Worm (Caenorhabditis elegans) whole organism, young adult: Measurements from ENCODE around the gene rbf-1.

ENCODE experiments used
- B0019.2 ChIP-seq: fragments of 200-800 bp; sonication (Bioruptor generic); conservative IDR thresholded peaks from 2 replicates; pipeline ENCODE4 v1.3.6; 2022; ENCODE audit warnings: missing genetic modification reagents, missing genetic modification characterization, missing compliant biosample characterization
- B0035.1 ChIP-seq: sonication (generic microtip); optimal IDR thresholded peaks from 2 replicates; lab custom pipeline; 2016; ENCODE audit warnings: missing genetic modification characterization, mild to moderate bottlenecking, missing compliant biosample characterization, missing genotype, missing genetic modification reagents
- F10E7.11 ChIP-seq: sonication (generic microtip); optimal IDR thresholded peaks from 2 replicates; lab custom pipeline; 2017; ENCODE audit warnings: mild to moderate bottlenecking, missing genetic modification characterization, moderate library complexity, missing compliant biosample characterization
- F49E8.2 ChIP-seq: sonication (generic microtip); optimal IDR thresholded peaks from 3 replicates; lab custom pipeline; 2017; ENCODE audit warnings: missing genetic modification characterization, mild to moderate bottlenecking, missing compliant biosample characterization, antibody characterized with exemption, moderate library complexity; ENCODE audit not compliant: insufficient read depth
- F52B5.7 ChIP-seq: sonication (generic microtip); optimal IDR thresholded peaks from 2 replicates; lab custom pipeline; 2016; ENCODE audit warnings: mild to moderate bottlenecking, missing genetic modification characterization, missing compliant biosample characterization
- F57C9.4 ChIP-seq: sonication (generic microtip); optimal IDR thresholded peaks from 2 replicates; lab custom pipeline; 2017; ENCODE audit warnings: mild to moderate bottlenecking, missing genetic modification characterization, missing compliant biosample characterization
- T26A5.8 ChIP-seq: sonication (generic microtip); optimal IDR thresholded peaks from 2 replicates; lab custom pipeline; 2016; ENCODE audit warnings: missing genetic modification characterization, missing compliant biosample characterization
- Y79H2A.3 ChIP-seq: fragments of 200-800 bp; sonication (Bioruptor generic); conservative IDR thresholded peaks from 2 replicates; pipeline ENCODE4 v1.3.6; 2022; ENCODE audit warnings: missing genetic modification reagents, missing genetic modification characterization, missing compliant biosample characterization
- aptf-2 ChIP-seq: fragments of 200-800 bp; sonication (Bioruptor generic); conservative IDR thresholded peaks from 2 replicates; pipeline ENCODE4 v1.3.6; 2022; ENCODE audit warnings: missing genetic modification reagents, missing genetic modification characterization, missing compliant biosample characterization
- aptf-3 ChIP-seq: fragments of 200-800 bp; sonication (Bioruptor generic); IDR thresholded peaks from 2 replicates; pipeline ENCODE4 v1.3.6; 2022; ENCODE audit warnings: missing genetic modification characterization, missing compliant biosample characterization
- athp-1 ChIP-seq: sonication (generic microtip); optimal IDR thresholded peaks from 2 replicates; lab custom pipeline; 2017; ENCODE audit warnings: mild to moderate bottlenecking, missing genetic modification characterization, missing compliant biosample characterization
- attf-3 ChIP-seq: fragments of 200-800 bp; sonication (Bioruptor generic); conservative IDR thresholded peaks from 2 replicates; pipeline ENCODE4 v1.3.6; 2022; ENCODE audit warnings: missing genetic modification reagents, missing genetic modification characterization, missing compliant biosample characterization
- cebp-1 ChIP-seq, 2 experiments: fragments of 200-800 bp in 1 of 2; sonication (Bioruptor generic) in 1 of 2; sonication (generic microtip) in 1 of 2; IDR thresholded peaks in 1 of 2; optimal IDR thresholded peaks in 1 of 2; 2 replicates each; pipeline versions ENCODE4 v1.3.6 to Lab custom; 2017 to 2022; ENCODE audit warnings: missing compliant biosample characterization in 2 of 2, missing genetic modification characterization in 2 of 2, mild to moderate bottlenecking in 1 of 2, missing genetic modification reagents in 1 of 2, moderate library complexity in 1 of 2
- ceh-79 ChIP-seq: sonication (generic microtip); optimal IDR thresholded peaks from 2 replicates; lab custom pipeline; 2017; ENCODE audit warnings: mild to moderate bottlenecking, missing genetic modification characterization, missing compliant biosample characterization
- ceh-91 ChIP-seq: fragments of 200-800 bp; sonication (Bioruptor generic); IDR thresholded peaks from 2 replicates; pipeline ENCODE4 v1.3.6; 2022; ENCODE audit warnings: missing genetic modification reagents, missing genetic modification characterization, missing compliant biosample characterization
- chd-7 ChIP-seq: sonication (generic microtip); optimal IDR thresholded peaks from 2 replicates; lab custom pipeline; 2016; ENCODE audit warnings: mild to moderate bottlenecking, missing genetic modification characterization, moderate library complexity, missing compliant biosample characterization
- ekl-4 ChIP-seq: fragments of 200-800 bp; sonication (Bioruptor generic); IDR thresholded peaks from 2 replicates; pipeline ENCODE4 v1.3.6; 2022; ENCODE audit warnings: missing genetic modification reagents, missing genetic modification characterization, missing compliant biosample characterization
- fkh-3 ChIP-seq: sonication (generic microtip); optimal IDR thresholded peaks from 2 replicates; lab custom pipeline; 2016; ENCODE audit warnings: mild to moderate bottlenecking, missing genetic modification characterization, missing compliant biosample characterization
- hmg-1.2 ChIP-seq: fragments of 200-800 bp; sonication (Bioruptor generic); IDR thresholded peaks from 2 replicates; pipeline ENCODE4 v1.3.6; 2022; ENCODE audit warnings: missing genetic modification reagents, missing genetic modification characterization, missing compliant biosample characterization
- hrde-1 ChIP-seq: sonication (generic microtip); optimal IDR thresholded peaks from 2 replicates; lab custom pipeline; 2016; ENCODE audit warnings: missing genetic modification characterization, mild to moderate bottlenecking, missing compliant biosample characterization, moderate library complexity, missing genotype, missing genetic modification reagents, borderline replicate concordance
- hsf-1 ChIP-seq: fragments of 200-800 bp; sonication (Bioruptor generic); IDR thresholded peaks from 2 replicates; pipeline ENCODE4 v1.3.6; 2022; ENCODE audit warnings: missing genetic modification reagents, missing genetic modification characterization, missing compliant biosample characterization
- lin-35 ChIP-seq, 3 experiments: fragments of 150-350 bp in 2 of 3; sonication (generic microtip) in 1 of 3; optimal IDR thresholded peaks; 2 replicates each; lab custom pipeline; 2014 to 2018; ENCODE audit warnings: missing biosample characterization in 3 of 3, missing genetic modification characterization in 3 of 3, missing genetic modification reagents in 3 of 3
- lsl-1 ChIP-seq: fragments of 200-800 bp; sonication (Bioruptor generic); optimal IDR thresholded peaks from 2 replicates; lab custom pipeline; 2018; ENCODE audit warnings: mild to moderate bottlenecking, missing genetic modification characterization, moderate library complexity, missing compliant biosample characterization
- nfya-1 ChIP-seq: sonication (generic microtip); optimal IDR thresholded peaks from 2 replicates; lab custom pipeline; 2017; ENCODE audit warnings: antibody characterized with exemption, missing compliant biosample characterization, missing genetic modification characterization, borderline replicate concordance; ENCODE audit not compliant: insufficient read depth
- pha-4 ChIP-seq: fragments of 150-350 bp; sonication (generic microtip); optimal IDR thresholded peaks from 2 replicates; lab custom pipeline; 2014; ENCODE audit warnings: missing biosample characterization, missing genetic modification reagents, missing genetic modification characterization
- repo-1 ChIP-seq: sonication (generic microtip); optimal IDR thresholded peaks from 2 replicates; lab custom pipeline; 2017; ENCODE audit warnings: mild to moderate bottlenecking, missing genetic modification characterization, missing compliant biosample characterization
- rpc-1 ChIP-seq, 2 experiments: fragments of 150-350 bp in 1 of 2; sonication (generic microtip) in 1 of 2; optimal IDR thresholded peaks; 2 replicates each; lab custom pipeline; 2014 to 2018; ENCODE audit warnings: missing biosample characterization in 1 of 2, missing genetic modification characterization in 1 of 2, missing genetic modification reagents in 1 of 2, missing genotype in 1 of 2
- snpc-1.1 ChIP-seq: sonication (generic microtip); optimal IDR thresholded peaks from 2 replicates; lab custom pipeline; 2017; ENCODE audit warnings: missing genetic modification characterization, mild to moderate bottlenecking, missing compliant biosample characterization, antibody characterized with exemption, moderate library complexity, missing genotype, missing genetic modification reagents; ENCODE audit not compliant: insufficient read depth
- snpc-3.4 ChIP-seq: sonication (generic microtip); optimal IDR thresholded peaks from 2 replicates; lab custom pipeline; 2017; ENCODE audit warnings: missing genetic modification characterization, mild to moderate bottlenecking, missing compliant biosample characterization, antibody characterized with exemption, moderate library complexity, missing genotype, missing genetic modification reagents
- somi-1 ChIP-seq: fragments of 200-800 bp; sonication (Bioruptor generic); optimal IDR thresholded peaks from 2 replicates; lab custom pipeline; 2018; ENCODE audit warnings: mild to moderate bottlenecking, missing genetic modification characterization, missing compliant biosample characterization
- sptf-2 ChIP-seq: fragments of 200-800 bp; sonication (Bioruptor generic); optimal IDR thresholded peaks from 2 replicates; lab custom pipeline; 2018; ENCODE audit warnings: mild to moderate bottlenecking, missing genetic modification characterization, missing compliant biosample characterization
- tbx-9 ChIP-seq: sonication (generic microtip); optimal IDR thresholded peaks from 2 replicates; lab custom pipeline; 2016; ENCODE audit warnings: borderline replicate concordance, missing genetic modification characterization, inconsistent platforms, missing compliant biosample characterization
- tlf-1 ChIP-seq: fragments of 200-800 bp; sonication (Bioruptor generic); optimal IDR thresholded peaks from 2 replicates; lab custom pipeline; 2018; ENCODE audit warnings: mild to moderate bottlenecking, missing genetic modification characterization, missing compliant biosample characterization
- ztf-18 ChIP-seq: sonication (generic microtip); optimal IDR thresholded peaks from 2 replicates; lab custom pipeline; 2016; ENCODE audit warnings: missing genotype, mild to moderate bottlenecking, missing genetic modification characterization, missing compliant biosample characterization
- ztf-3 ChIP-seq: fragments of 200-800 bp; sonication (Bioruptor generic); optimal IDR thresholded peaks from 2 replicates; lab custom pipeline; 2018; ENCODE audit warnings: mild to moderate bottlenecking, missing genetic modification characterization, missing compliant biosample characterization

rbf-1 gene

DNA sequence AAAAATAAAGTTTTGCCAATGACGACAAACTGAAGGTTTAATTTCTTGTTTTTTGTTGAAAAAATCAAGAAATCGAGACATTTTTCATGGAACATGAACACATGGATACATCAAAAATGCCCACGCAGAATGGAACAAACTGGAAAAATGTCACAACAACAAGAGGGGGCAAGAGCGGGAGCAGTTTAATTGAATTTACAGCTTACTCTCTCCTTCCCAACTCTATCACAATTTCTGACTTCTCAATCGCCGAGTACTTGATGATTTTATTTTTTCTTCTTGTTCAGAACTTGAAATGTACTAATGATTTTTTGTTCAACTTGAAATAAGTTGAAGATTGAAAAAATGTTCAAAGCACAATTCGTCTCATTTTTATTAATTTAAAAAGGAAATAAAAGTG is 30.3 kb upstream of the rbf-1 start:
- TF ChIP-seq hrde-1 (tag; lab: Kevin White, UChicago) = no peak
- TF ChIP-seq chd-7 (tag; lab: Kevin White, UChicago) = no peak
- no peak for TF ChIP-seq snpc-1.1 (tag; lab: Kevin White, UChicago)
- TF ChIP-seq ceh-79 (tag; lab: Kevin White, UChicago) = no peak
- TF ChIP-seq lin-35 (GFP tag; optimal IDR thresholded peaks at IDR 0.05; lab: Kevin White, UChicago) = no peak
- no peak for TF ChIP-seq hmg-1.2 (GFP tag; lab: Robert Waterston, UW)
- TF ChIP-seq ztf-18 = no peak
- no peak for TF ChIP-seq tlf-1 (GFP tag; lab: Kevin White, UChicago)
- no peak for TF ChIP-seq cebp-1 (GFP tag; IDR thresholded peaks at IDR 0.05; lab: Robert Waterston, UW)
- no peak for TF ChIP-seq cebp-1 (tag; optimal IDR thresholded peaks at IDR 0.05; lab: Kevin White, UChicago)
- TF ChIP-seq ceh-91 (GFP tag; lab: Robert Waterston, UW) = no peak
- TF ChIP-seq F49E8.2 (tag; lab: Kevin White, UChicago) = no peak
- TF ChIP-seq lsl-1 = no peak
- TF ChIP-seq rpc-1 (optimal IDR thresholded peaks at IDR 0.05; lab: Kevin White, UChicago) = no peak
- TF ChIP-seq rpc-1 (tag; optimal IDR thresholded peaks at IDR 0.05; lab: Kevin White, UChicago) = no peak
- no peak for TF ChIP-seq B0019.2 (GFP tag; lab: Robert Waterston, UW)
- no peak for TF ChIP-seq athp-1 (tag; lab: Kevin White, UChicago)
- no peak for TF ChIP-seq fkh-3 (tag; lab: Kevin White, UChicago)
- no peak for TF ChIP-seq repo-1 (tag; lab: Kevin White, UChicago)

DNA sequence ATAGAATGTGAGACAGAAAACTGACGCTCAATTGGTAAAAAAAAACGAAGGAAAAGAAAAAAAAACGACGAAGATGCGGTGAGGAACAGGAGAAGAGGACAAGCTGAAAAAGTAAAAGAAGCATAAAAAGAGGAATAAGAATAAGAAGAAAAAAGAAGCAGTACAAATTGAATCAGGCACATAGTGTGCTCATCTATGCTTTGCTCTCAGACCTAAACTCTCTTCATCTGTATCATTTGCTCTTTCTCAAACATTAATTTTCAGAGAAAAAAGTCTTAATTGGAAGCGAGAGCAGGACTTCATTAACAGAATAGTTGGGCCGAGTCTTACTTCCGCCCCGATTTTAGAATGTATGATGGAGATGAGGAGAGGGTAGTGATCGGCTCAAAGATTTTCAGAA is 28.7 kb upstream of the rbf-1 start:
- TF ChIP-seq B0035.1 (no peak), lin-35 (GFP tag; optimal IDR thresholded peaks at IDR 0.05; lab: Kevin White, UChicago) (peak in 1 of 3 experiments; percentile 17)

DNA sequence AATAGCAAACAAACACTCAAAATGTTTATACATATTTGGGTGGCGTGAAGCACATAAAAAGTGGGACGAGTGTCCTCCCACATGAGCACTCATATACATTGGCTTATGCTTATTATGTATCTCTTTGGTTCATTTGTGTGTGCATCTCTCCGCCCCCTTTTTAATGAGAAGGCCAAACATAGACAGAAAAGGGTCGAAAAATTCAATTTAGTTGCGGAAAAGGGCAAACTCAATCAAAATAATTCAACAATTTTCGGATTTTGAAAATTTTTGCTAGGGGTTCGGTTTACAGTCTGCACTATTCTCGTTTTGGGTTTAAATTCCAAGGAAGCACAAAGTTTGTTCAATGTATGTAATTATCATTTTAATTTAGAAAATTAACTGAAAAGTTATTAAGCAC is 28.0 kb upstream of the rbf-1 start:
- TF ChIP-seq tbx-9 = no peak
- no peak for TF ChIP-seq somi-1 (GFP tag; lab: Kevin White, UChicago)
- TF ChIP-seq pha-4 (tag; lab: Kevin White, UChicago) = no peak
- no peak for TF ChIP-seq F10E7.11
- no peak for TF ChIP-seq rpc-1 (optimal IDR thresholded peaks at IDR 0.05; lab: Kevin White, UChicago)
- no peak for TF ChIP-seq rpc-1 (tag; optimal IDR thresholded peaks at IDR 0.05; lab: Kevin White, UChicago)
- TF ChIP-seq hsf-1 (GFP tag; lab: Robert Waterston, UW) = no peak
- no peak for TF ChIP-seq Y79H2A.3
- TF ChIP-seq F52B5.7 (tag; lab: Kevin White, UChicago) = no peak
- no peak for TF ChIP-seq attf-3 (GFP tag; lab: Robert Waterston, UW)
- no peak for TF ChIP-seq F57C9.4
- TF ChIP-seq T26A5.8 (tag; lab: Kevin White, UChicago) = no peak
- TF ChIP-seq nfya-1 = no peak
- no peak for TF ChIP-seq ztf-3 (GFP tag; lab: Kevin White, UChicago)
- no peak for TF ChIP-seq ekl-4 (GFP tag; lab: Robert Waterston, UW)
- TF ChIP-seq snpc-3.4 (tag; lab: Kevin White, UChicago) = no peak
- TF ChIP-seq aptf-3 (GFP tag; lab: Robert Waterston, UW) = no peak
- no peak for TF ChIP-seq aptf-2
- TF ChIP-seq sptf-2 (GFP tag; lab: Kevin White, UChicago) = no peak
